Worm (Caenorhabditis elegans): ENCODE data around the gene C30B5.17.

ce11 chrII:6165152-6165551 lies 37.7 kb downstream of the C30B5.17 start:
- TF ChIP-seq nhr-77 (tag; optimal IDR thresholded peaks at IDR 0.05): no peak
- no peak for TF ChIP-seq aly-2 (tag; optimal IDR thresholded peaks at IDR 0.05)
- no peak for TF ChIP-seq aha-1 (tag; optimal IDR thresholded peaks at IDR 0.05)
- TF ChIP-seq mep-1 (tag; optimal IDR thresholded peaks at IDR 0.05): no peak
- no peak for TF ChIP-seq vab-15 (tag; optimal IDR thresholded peaks at IDR 0.05)
- no peak for TF ChIP-seq hlh-17 (GFP tag; optimal IDR thresholded peaks at IDR 0.05; ENCODE audit: borderline replicate concordance)
- no peak for TF ChIP-seq nhr-84 (tag; optimal IDR thresholded peaks at IDR 0.05)
- no peak for TF ChIP-seq ztf-11 (tag; optimal IDR thresholded peaks at IDR 0.05)
- no peak for TF ChIP-seq ama-1 (optimal IDR thresholded peaks at IDR 0.05)
- TF ChIP-seq lin-13 (GFP tag; optimal IDR thresholded peaks at IDR 0.05): no peak
- TF ChIP-seq alr-1 (tag; optimal IDR thresholded peaks at IDR 0.05; ENCODE audit: borderline replicate concordance): no peak
- no peak for TF ChIP-seq ceh-8 (GFP tag; optimal IDR thresholded peaks at IDR 0.05)
- no peak for TF ChIP-seq mdl-1 (tag; optimal IDR thresholded peaks at IDR 0.05)
- no peak for TF ChIP-seq lin-15B (tag; optimal IDR thresholded peaks at IDR 0.05)
